Fruit fly (Drosophila melanogaster): ENCODE measurements around the gene HemK2.

DNA sequence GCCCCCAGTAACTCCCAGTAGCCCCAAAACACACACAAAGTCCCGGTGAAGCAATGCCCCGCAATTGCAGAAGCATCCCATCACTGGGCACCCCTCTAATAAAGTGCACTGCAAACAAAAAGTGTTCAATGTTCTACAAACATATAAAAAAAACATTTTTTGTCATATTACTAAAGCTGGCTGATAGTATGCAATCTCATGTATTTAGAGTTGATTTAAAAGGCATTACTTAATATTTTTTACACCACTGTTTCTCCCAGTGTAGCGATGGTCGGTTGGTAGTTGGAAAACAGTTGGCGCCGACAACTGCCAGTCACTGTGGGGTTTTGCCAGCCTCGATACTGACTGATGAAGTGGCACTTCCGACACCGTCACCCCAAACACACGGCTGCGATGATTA, 39.1 kb downstream of the HemK2 start:
- TF ChIP-seq CG8478 (optimal IDR thresholded peaks at IDR 0.05) (no peak), CTCF (optimal IDR thresholded peaks at IDR 0.05) (no peak)
